Fruit fly (Drosophila melanogaster) whole organism, prepupa: ENCODE data around the gene CstF64.

ENCODE experiments used
- Blimp-1 ChIP-seq: fragments of 200-800 bp; sonication (Bioruptor generic); optimal IDR thresholded peaks from 3 replicates; lab custom pipeline; 2017; ENCODE audit warnings: missing biosample characterization, missing genetic modification characterization, mild to moderate bottlenecking, moderate library complexity, missing genetic modification reagents
- CG10669 ChIP-seq: fragments of 200-800 bp; sonication (Bioruptor generic); optimal IDR thresholded peaks from 3 replicates; lab custom pipeline; 2018; ENCODE audit warnings: missing biosample characterization, mild to moderate bottlenecking, missing genetic modification characterization, moderate library complexity
- CG11902 ChIP-seq: fragments of 200-800 bp; sonication (Bioruptor generic); optimal IDR thresholded peaks from 3 replicates; lab custom pipeline; 2016; ENCODE audit warnings: missing biosample characterization, missing genetic modification characterization
- CG31627 ChIP-seq: fragments of 200-800 bp; sonication (Bioruptor generic); optimal IDR thresholded peaks from 3 replicates; lab custom pipeline; 2016; ENCODE audit warnings: missing biosample characterization, missing genetic modification characterization
- CG6792 ChIP-seq: fragments of 200-800 bp; sonication (Bioruptor generic); optimal IDR thresholded peaks from 3 replicates; lab custom pipeline; 2016; ENCODE audit warnings: missing biosample characterization, missing genetic modification characterization
- CG7368 ChIP-seq: fragments of 200-800 bp; sonication (Bioruptor generic); optimal IDR thresholded peaks from 3 replicates; lab custom pipeline; 2016; ENCODE audit warnings: missing biosample characterization, missing genetic modification characterization
- Hr39 ChIP-seq: fragments of 200-800 bp; sonication (Bioruptor generic); optimal IDR thresholded peaks from 2 replicates; lab custom pipeline; 2016; ENCODE audit warnings: missing biosample characterization, missing genetic modification characterization
- Hr4 ChIP-seq: fragments of 200-800 bp; sonication (Bioruptor generic); optimal IDR thresholded peaks from 3 replicates; lab custom pipeline; 2016; ENCODE audit warnings: missing biosample characterization, missing genetic modification characterization
- OdsH ChIP-seq: fragments of 200-800 bp; sonication (Bioruptor generic); optimal IDR thresholded peaks from 3 replicates; lab custom pipeline; 2016; ENCODE audit warnings: missing biosample characterization, missing genetic modification characterization
- Smox ChIP-seq: fragments of 200-800 bp; sonication (Bioruptor generic); optimal IDR thresholded peaks from 3 replicates; lab custom pipeline; 2016; ENCODE audit warnings: missing biosample characterization, missing genetic modification characterization
- ss ChIP-seq, 2 experiments: fragments of 200-800 bp; sonication (Bioruptor generic); optimal IDR thresholded peaks; 2 replicates in 1 of 2; 3 replicates in 1 of 2; lab custom pipeline; 2017 to 2018; ENCODE audit warnings: mild to moderate bottlenecking in 2 of 2, missing biosample characterization in 2 of 2, missing genetic modification characterization in 2 of 2, moderate library complexity in 1 of 2

dm6 chr3R:18671112-18671729 lies 11.8 kb downstream of the CstF64 start, which contains the start of gene CG31230:
- no peak for TF ChIP-seq OdsH (GFP tag; lab: Kevin White, UChicago)
- TF ChIP-seq Blimp-1 (GFP tag; lab: Kevin White, UChicago), result no peak
- no peak for TF ChIP-seq Hr4 (GFP tag; lab: Kevin White, UChicago)
- no peak for TF ChIP-seq CG31627 (GFP tag; lab: Kevin White, UChicago)
- TF ChIP-seq ss (GFP tag; optimal IDR thresholded peaks at IDR 0.05; lab: Kevin White, UChicago), result no peak
- TF ChIP-seq CG10669 (GFP tag; lab: Kevin White, UChicago), result no peak
- TF ChIP-seq Hr39 (GFP tag; lab: Kevin White, UChicago), result no peak
- no peak for TF ChIP-seq CG7368
- TF ChIP-seq Smox (GFP tag; lab: Kevin White, UChicago), result no peak
- TF ChIP-seq CG6792, result no peak
- no peak for TF ChIP-seq CG11902 (GFP tag; lab: Kevin White, UChicago)
